Fruit fly (Drosophila melanogaster) Kc167 (cell line): ENCODE data around the gene sip2.
A peak's percentile ranks its signal among the peaks of the same experiment; 100 is the strongest.

Source experiments
- Myc ChIP-seq: fragments of >200 bp; optimal IDR thresholded peaks from 2 replicates; lab custom pipeline; 2017; ENCODE audit warnings: missing external identifiers
- Sin3A ChIP-seq: fragments of >200 bp; optimal IDR thresholded peaks from 2 replicates; lab custom pipeline; 2018; ENCODE audit warnings: missing external identifiers
- h ChIP-seq: fragments of >200 bp; optimal IDR thresholded peaks from 3 replicates; lab custom pipeline; 2018; ENCODE audit warnings: missing external identifiers
- insv ChIP-seq: fragments of >200 bp; optimal IDR thresholded peaks from 3 replicates; lab custom pipeline; 2018; ENCODE audit warnings: missing external identifiers
- ttk ChIP-seq: sonication (Bioruptor generic); optimal IDR thresholded peaks from 2 replicates; lab custom pipeline; 2017; ENCODE audit warnings: missing external identifiers

DNA sequence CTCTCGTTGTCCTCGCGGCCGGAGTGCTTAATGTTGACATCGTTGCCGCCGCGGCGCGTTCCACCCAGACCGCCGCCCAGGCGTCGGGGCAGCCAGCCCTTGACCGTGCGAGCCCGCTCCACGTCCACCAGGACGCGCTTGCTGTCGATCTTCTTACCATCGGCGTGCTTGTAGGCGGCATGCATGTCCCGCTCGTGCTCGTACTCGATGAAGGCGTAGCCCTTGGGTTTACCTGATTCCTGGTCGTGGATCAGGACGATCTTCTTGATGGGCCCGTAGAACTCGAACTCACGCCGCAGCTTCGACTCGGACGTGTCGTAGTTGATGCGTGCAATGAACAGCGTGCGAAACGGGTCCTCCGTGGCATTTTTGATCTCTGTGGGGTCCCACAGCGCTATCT, 6.9 kb upstream of the sip2 start:
- no peak for TF ChIP-seq insv (lab: Kevin White, UChicago)
- peak; percentile 93 for TF ChIP-seq ttk (lab: Kevin White, UChicago)
- TF ChIP-seq h, result no peak
- TF ChIP-seq Myc, result no peak
- TF ChIP-seq Sin3A (lab: Kevin White, UChicago), result no peak
